Worm (Caenorhabditis elegans) whole organism, midembryonic: ENCODE data around the gene F58A6.1.

ENCODE experiments used
- T22C8.4 ChIP-seq: fragments of 200-800 bp; sonication (Bioruptor generic); IDR thresholded peaks from 2 replicates; pipeline ENCODE4 v1.3.6; 2022; ENCODE audit warnings: missing genetic modification characterization, missing compliant biosample characterization
- cog-1 ChIP-seq: sonication (generic microtip); optimal IDR thresholded peaks from 2 replicates; lab custom pipeline; 2016; ENCODE audit warnings: missing genetic modification characterization, missing compliant biosample characterization
- flt-1 ChIP-seq: fragments of 200-800 bp; sonication (Bioruptor generic); IDR thresholded peaks from 2 replicates; pipeline ENCODE4 v1.3.6; 2022; ENCODE audit warnings: missing genetic modification characterization, missing compliant biosample characterization
- klf-2 ChIP-seq: fragments of 200-800 bp; sonication (Bioruptor generic); conservative IDR thresholded peaks from 2 replicates; pipeline ENCODE4 v1.3.6; 2022; ENCODE audit warnings: missing genetic modification reagents, missing genetic modification characterization, missing compliant biosample characterization
- med-1 ChIP-seq: sonication (generic microtip); optimal IDR thresholded peaks from 2 replicates; lab custom pipeline; 2017; ENCODE audit warnings: missing genetic modification characterization, mild to moderate bottlenecking, missing compliant biosample characterization, antibody characterized with exemption, missing genetic modification reagents; ENCODE audit not compliant: insufficient read depth
- ref-1 ChIP-seq: fragments of 200-800 bp; sonication (Bioruptor generic); conservative IDR thresholded peaks from 2 replicates; pipeline ENCODE4 v1.3.6; 2022; ENCODE audit warnings: missing genetic modification reagents, missing genetic modification characterization, missing compliant biosample characterization
- tab-1 ChIP-seq: fragments of 200-800 bp; sonication (Bioruptor generic); IDR thresholded peaks from 2 replicates; pipeline ENCODE4 v1.3.6; 2022; ENCODE audit warnings: missing genetic modification characterization, missing compliant biosample characterization
- ztf-23 ChIP-seq: fragments of 200-800 bp; sonication (Bioruptor generic); IDR thresholded peaks from 2 replicates; pipeline ENCODE4 v1.3.6; 2022; ENCODE audit warnings: missing genetic modification reagents, missing genetic modification characterization, missing compliant biosample characterization
- ztf-29 ChIP-seq: fragments of 200-800 bp; sonication (Bioruptor generic); IDR thresholded peaks from 2 replicates; pipeline ENCODE4 v1.3.6; 2022; ENCODE audit warnings: missing genetic modification reagents, missing genetic modification characterization, missing compliant biosample characterization

F58A6.1 gene

DNA sequence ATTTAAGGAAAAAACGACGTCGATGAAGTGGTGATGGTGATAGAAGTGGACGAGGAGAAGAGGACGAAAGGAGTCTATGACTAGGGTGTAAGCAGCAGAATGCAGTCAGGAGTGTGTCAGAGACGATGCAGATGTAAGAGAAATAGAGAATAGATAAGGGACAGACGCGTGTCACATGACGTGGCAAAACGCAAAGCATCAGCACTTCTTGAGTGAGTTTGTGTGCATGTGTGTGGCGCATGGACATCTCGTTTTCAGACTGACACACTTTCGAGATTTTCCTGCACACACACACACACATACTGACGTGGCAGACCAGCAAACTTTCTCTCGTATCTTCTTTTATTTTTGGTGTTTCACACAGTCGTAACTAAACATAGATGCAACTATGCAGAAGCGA lies 39.7 kb downstream of the F58A6.1 start:
- TF ChIP-seq ref-1 (GFP tag; lab: Robert Waterston, UW), result no peak
- no peak for TF ChIP-seq ztf-23 (GFP tag; lab: Robert Waterston, UW)
- no peak for TF ChIP-seq cog-1 (tag; lab: Kevin White, UChicago)
- no peak for TF ChIP-seq klf-2 (GFP tag; lab: Robert Waterston, UW)
- no peak for TF ChIP-seq tab-1
- TF ChIP-seq T22C8.4 (GFP tag; lab: Robert Waterston, UW), result no peak
- TF ChIP-seq ztf-29 (GFP tag; lab: Robert Waterston, UW), result no peak
- no peak for TF ChIP-seq med-1 (GFP tag; lab: Kevin White, UChicago)
- no peak; the same call in 1 of the 2 replicates for TF ChIP-seq flt-1 (GFP tag; lab: Robert Waterston, UW)

DNA sequence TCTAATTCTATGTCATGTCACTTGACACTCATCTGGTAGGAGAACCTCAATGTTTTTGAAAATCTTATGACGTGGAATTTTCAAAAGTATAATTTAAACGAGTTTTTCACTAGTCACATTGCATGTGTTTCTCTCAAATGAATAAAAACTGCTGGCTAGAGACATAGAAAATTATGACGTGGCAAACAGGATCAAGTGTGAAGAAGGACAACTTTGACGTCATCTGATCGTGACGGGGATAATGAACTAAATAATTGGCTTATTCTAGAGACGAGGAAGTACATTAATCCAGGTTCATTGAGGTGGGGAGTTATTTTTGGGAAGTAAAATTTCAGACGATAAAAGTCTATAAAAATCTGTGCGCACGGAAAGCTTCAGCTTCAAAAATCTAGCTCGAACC lies 40.5 kb downstream of the F58A6.1 start:
- TF ChIP-seq klf-2 (GFP tag; lab: Robert Waterston, UW) (no peak), flt-1 (GFP tag; lab: Robert Waterston, UW) (no peak), T22C8.4 (GFP tag; lab: Robert Waterston, UW) (no peak), ztf-23 (GFP tag; lab: Robert Waterston, UW) (no peak), ref-1 (GFP tag; lab: Robert Waterston, UW) (no peak), tab-1 (no peak), ztf-29 (GFP tag; lab: Robert Waterston, UW) (no peak), med-1 (GFP tag; lab: Kevin White, UChicago) (no peak), cog-1 (tag; lab: Kevin White, UChicago) (no peak)

DNA sequence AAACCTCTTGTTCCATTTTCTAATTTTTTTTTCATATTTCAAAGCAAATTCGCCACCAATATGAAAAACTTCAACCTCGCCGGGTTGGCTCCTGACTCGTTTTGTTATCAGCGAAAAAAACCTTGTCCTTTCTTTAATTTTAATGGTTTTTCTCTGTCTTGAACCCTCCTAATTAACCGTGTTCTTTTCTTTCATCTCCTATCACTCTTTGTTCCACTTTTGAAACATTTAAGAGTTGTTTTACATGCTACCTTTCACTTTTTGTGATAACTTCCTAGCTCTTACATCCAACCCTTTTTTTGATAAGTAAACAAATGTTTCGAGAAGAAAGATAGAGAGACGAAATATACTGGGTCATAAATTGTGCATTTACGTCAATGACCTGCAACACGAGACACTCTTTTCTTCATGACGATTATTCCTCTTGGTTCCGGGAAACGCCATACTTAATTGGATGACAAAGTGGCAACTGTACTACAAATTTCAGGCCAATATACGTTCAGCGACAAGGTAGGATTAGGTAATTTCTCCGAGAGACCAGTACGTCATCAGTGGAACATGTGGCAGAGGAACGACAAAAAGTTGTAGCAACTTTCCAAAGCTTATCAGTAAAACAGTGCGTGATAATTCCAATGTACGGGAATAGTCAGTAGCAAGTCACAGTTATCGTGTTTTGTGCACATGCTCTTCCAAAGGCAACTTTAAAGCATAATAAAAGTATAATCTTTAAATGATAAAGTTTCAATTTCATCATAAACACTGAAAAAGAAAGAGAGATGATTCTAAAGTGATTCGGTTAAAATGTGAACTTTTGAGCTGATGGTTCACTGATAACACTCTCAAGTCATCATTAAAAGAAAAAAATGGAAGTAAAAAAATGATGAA lies 42.2 kb downstream of the F58A6.1 start:
- no peak for TF ChIP-seq cog-1 (tag; lab: Kevin White, UChicago)

DNA sequence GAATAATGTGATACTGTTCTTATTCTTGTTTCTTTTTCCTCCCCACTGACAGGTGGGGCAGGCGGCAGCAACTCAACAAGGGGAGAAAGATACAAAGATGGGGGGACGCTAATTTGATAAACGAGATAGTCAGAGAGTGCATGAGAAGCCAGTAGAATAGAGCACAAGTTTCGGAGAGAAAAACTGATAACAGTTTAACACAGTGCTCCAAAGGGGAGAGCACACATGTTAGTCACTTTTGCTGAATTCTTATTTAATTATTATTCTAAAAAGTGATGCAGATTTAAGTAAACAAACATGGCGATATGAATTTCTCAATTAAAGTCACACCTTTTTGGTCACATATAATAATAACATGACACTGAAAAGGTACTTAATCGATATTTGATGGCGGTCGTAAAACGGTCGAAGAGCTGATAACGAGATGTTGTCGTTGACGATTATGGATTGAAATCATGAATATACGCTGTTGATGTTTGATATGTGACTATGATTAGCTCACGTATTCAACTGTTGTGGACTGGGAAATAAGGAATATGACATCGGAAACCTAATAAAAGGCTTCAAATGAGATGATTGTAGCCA lies 43.3 kb downstream of the F58A6.1 start:
- no peak for TF ChIP-seq flt-1 (GFP tag; lab: Robert Waterston, UW)
- no peak for TF ChIP-seq med-1 (GFP tag; lab: Kevin White, UChicago)
- TF ChIP-seq T22C8.4 (GFP tag; lab: Robert Waterston, UW), result no peak
- TF ChIP-seq klf-2 (GFP tag; lab: Robert Waterston, UW), result no peak
- no peak for TF ChIP-seq tab-1
- no peak for TF ChIP-seq ztf-29 (GFP tag; lab: Robert Waterston, UW)
- no peak for TF ChIP-seq ztf-23 (GFP tag; lab: Robert Waterston, UW)
- TF ChIP-seq cog-1 (tag; lab: Kevin White, UChicago), result no peak
- no peak for TF ChIP-seq ref-1 (GFP tag; lab: Robert Waterston, UW)

DNA sequence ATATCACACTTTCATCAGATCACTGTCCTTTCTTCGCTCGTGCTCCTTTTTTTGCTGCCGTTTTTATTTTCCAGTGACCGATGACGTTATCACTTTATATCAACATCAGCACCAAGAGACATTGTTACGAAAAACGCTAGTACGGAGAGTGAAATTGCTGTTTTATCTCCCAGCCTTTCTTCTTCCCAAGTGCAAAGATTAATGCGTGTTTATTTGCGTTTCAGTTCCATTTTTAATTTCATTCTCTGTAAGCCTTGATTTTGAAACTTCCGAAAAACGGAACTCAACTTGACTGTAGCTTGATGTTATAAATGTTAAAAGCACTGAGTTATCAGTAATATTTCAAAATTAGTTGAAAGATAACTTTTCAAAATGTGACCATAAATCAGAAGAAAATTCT lies 44.2 kb downstream of the F58A6.1 start:
- TF ChIP-seq flt-1 (GFP tag; lab: Robert Waterston, UW) (no peak), cog-1 (tag; lab: Kevin White, UChicago) (no peak), T22C8.4 (GFP tag; lab: Robert Waterston, UW) (no peak), ref-1 (GFP tag; lab: Robert Waterston, UW) (no peak), ztf-23 (GFP tag; lab: Robert Waterston, UW) (no peak), klf-2 (GFP tag; lab: Robert Waterston, UW) (no peak), med-1 (GFP tag; lab: Kevin White, UChicago) (no peak), tab-1 (no peak), ztf-29 (GFP tag; lab: Robert Waterston, UW) (no peak)

DNA sequence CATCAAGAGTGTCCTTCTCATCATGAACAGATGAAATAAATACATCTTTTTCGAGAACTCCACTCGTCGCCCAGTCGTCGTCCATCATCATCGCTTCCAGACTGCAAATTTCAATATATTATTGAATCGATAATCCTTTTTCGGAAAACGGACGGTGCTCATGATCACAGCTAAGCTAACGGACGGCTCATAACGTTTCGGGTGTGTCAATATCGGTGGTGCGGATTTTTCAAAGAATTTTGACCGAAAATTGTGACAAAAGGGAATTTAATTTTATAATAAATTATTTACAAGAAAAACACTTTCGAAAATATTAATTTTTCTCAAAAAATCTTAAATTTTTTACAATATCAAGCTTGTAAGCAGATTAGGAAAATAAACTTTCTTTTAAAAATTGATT lies 44.8 kb downstream of the F58A6.1 start, which contains the start of gene crh-2:
Gene crh-2, minus strand, starts transcription at position 101 of the 400 bp plus-strand sequence.
- no peak for TF ChIP-seq klf-2 (GFP tag; lab: Robert Waterston, UW)
- no peak for TF ChIP-seq cog-1 (tag; lab: Kevin White, UChicago)
- no peak for TF ChIP-seq ztf-23 (GFP tag; lab: Robert Waterston, UW)
- TF ChIP-seq ref-1 (GFP tag; lab: Robert Waterston, UW), result no peak
- TF ChIP-seq tab-1, result no peak
- TF ChIP-seq flt-1 (GFP tag; lab: Robert Waterston, UW), result no peak
- TF ChIP-seq med-1 (GFP tag; lab: Kevin White, UChicago), result no peak
- no peak for TF ChIP-seq T22C8.4 (GFP tag; lab: Robert Waterston, UW)
- no peak for TF ChIP-seq ztf-29 (GFP tag; lab: Robert Waterston, UW)

DNA sequence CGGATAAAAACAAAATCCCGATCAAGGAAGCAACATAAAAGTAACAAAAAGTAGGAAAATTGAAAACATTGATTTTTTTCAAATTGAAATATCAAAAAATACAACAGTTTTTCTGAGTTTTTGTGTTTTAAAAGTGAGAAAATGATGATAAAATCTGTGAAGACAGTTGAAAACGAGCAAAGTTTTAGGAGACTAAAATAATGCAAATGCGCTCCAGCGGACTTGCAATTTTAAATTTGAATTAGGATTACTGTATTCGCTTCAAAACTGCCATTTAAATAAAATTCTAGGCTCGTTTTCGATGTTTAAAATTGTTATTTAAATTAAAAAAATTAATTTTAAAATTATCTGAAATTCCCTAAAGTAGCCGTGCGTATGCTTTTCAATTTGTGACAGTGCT lies 45.2 kb downstream of the F58A6.1 start:
- TF ChIP-seq ztf-29 (GFP tag; lab: Robert Waterston, UW) (no peak), cog-1 (tag; lab: Kevin White, UChicago) (no peak), med-1 (GFP tag; lab: Kevin White, UChicago) (no peak), ref-1 (GFP tag; lab: Robert Waterston, UW) (no peak), T22C8.4 (GFP tag; lab: Robert Waterston, UW) (no peak), ztf-23 (GFP tag; lab: Robert Waterston, UW) (no peak), flt-1 (GFP tag; lab: Robert Waterston, UW) (no peak)

DNA sequence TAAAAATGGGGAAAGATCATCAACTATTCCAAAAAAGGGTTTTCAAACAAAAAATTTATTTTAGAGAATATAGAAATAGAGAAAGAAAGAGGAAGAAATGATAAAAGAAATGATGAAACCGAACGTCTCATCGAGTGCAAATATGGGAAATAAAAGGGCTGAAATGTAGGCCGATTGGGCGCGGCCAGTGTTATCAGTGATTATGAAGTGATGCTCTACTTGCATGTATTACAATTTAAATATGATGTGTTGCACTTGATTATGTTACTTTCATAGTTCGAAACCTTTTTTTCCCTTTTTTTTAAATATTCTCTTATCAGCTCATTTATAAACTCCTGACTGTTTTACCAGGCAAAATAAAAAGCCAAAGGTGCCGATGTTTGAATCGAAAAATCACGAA lies 49.0 kb downstream of the F58A6.1 start:
- no peak for TF ChIP-seq flt-1 (GFP tag; lab: Robert Waterston, UW)
- TF ChIP-seq cog-1 (tag; lab: Kevin White, UChicago), result no peak
- TF ChIP-seq klf-2 (GFP tag; lab: Robert Waterston, UW), result no peak
